Worm (Caenorhabditis elegans): Measurements from ENCODE around the gene R10E9.2.

DNA sequence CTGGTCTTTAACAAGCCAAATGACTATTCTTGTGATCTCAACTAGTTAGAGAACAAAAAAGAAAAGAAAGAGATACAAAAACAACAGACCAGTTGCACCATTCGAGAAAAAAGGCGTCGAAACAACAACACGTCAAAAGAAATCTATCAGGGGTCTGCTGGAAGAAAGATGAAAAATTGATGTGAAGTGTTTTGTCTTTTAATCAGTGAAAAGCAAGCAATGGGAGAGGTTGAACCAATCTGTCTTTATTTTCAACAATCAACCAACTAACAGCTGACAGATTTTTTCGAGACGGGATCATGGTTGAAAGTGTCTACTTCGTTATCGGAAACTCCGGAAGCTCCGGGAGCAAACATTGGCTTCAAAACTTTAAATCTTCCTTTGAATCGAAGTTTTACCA is 30.3 kb upstream of the R10E9.2 start:
- TF ChIP-seq skn-1 (tag; optimal IDR thresholded peaks at IDR 0.05) (no peak), elt-3 (tag; optimal IDR thresholded peaks at IDR 0.05) (no peak), snpc-4 (tag; optimal IDR thresholded peaks at IDR 0.05) (no peak), ama-1 (optimal IDR thresholded peaks at IDR 0.05) (no peak), unc-62 (GFP tag; optimal IDR thresholded peaks at IDR 0.05) (no peak), lir-3 (tag; optimal IDR thresholded peaks at IDR 0.05; ENCODE audit: poor library complexity) (no peak)

Data from whole organism, L1 larva.